In genomic region chr3L:16268106-16268733, dm6 we compare ENCODE assay signal across 4 fruit fly cellular contexts.
A peak's percentile ranks its signal among the peaks of the same experiment; 100 is the strongest.
TF ChIP-seq lines count a peak whose summit lies in the region.

TSS of gene CG4950 (minus strand) at chr3L:16268156.

- no peak for TF ChIP-seq CTCF in whole organism, embryonic (GFP tag; optimal IDR thresholded peaks at IDR 0.05; lab: Kevin White, UChicago)

TF ChIP-seq in whole organism, embryonic, 481 proteins besides CTCF, POLR2A, EP300 and RAD21:
- TF ChIP-seq Ravus (GFP tag; IDR thresholded peaks at IDR 0.05; lab: Robert Waterston, UW): no peak
- no peak for TF ChIP-seq CG4424 (GFP tag; optimal IDR thresholded peaks at IDR 0.05; lab: Kevin White, UChicago)
- TF ChIP-seq nom (GFP tag; optimal IDR thresholded peaks at IDR 0.05; lab: Kevin White, UChicago): peak; percentile 15
- TF ChIP-seq bsh (GFP tag; optimal IDR thresholded peaks at IDR 0.05; lab: Kevin White, UChicago): peak in 1 of 2 experiments; percentile 9
- no peak for TF ChIP-seq D (optimal IDR thresholded peaks at IDR 0.05; lab: Kevin White, UChicago)
- TF ChIP-seq D (GFP tag; optimal IDR thresholded peaks at IDR 0.05; lab: Kevin White, UChicago): no peak
- TF ChIP-seq CG11696 (GFP tag; IDR thresholded peaks at IDR 0.05; lab: Robert Waterston, UW): no peak
- TF ChIP-seq CG7271 (tag; optimal IDR thresholded peaks at IDR 0.05; lab: Kevin White, UChicago): no peak
TF ChIP-seq in whole organism, embryonic: peak in this region for 2.

TF ChIP-seq in whole organism, prepupa, 60 proteins besides CTCF, POLR2A, EP300 and RAD21 (continues in another document):
- TF ChIP-seq CG11902 (GFP tag; optimal IDR thresholded peaks at IDR 0.05; lab: Kevin White, UChicago): no peak
- TF ChIP-seq Eip75B (GFP tag; optimal IDR thresholded peaks at IDR 0.05; lab: Kevin White, UChicago): peak; percentile 39
- TF ChIP-seq CG9139 (GFP tag; optimal IDR thresholded peaks at IDR 0.05; lab: Kevin White, UChicago): peak; percentile 2
- peak; percentile 47 for TF ChIP-seq pdm3 (GFP tag; optimal IDR thresholded peaks at IDR 0.05; lab: Kevin White, UChicago)
- peak; percentile 34 for TF ChIP-seq OdsH (GFP tag; optimal IDR thresholded peaks at IDR 0.05; lab: Kevin White, UChicago)
- TF ChIP-seq CG8119 (GFP tag; IDR thresholded peaks at IDR 0.05; lab: Robert Waterston, UW): peak; percentile 20; the same call in 1 of the 3 replicates
- peak; percentile 44 for TF ChIP-seq Sox14 (GFP tag; optimal IDR thresholded peaks at IDR 0.05; lab: Kevin White, UChicago)
- peak; percentile 52 for TF ChIP-seq dsx (GFP tag; optimal IDR thresholded peaks at IDR 0.05; lab: Kevin White, UChicago; ENCODE audit: poor library complexity, severe bottlenecking)
- no peak for TF ChIP-seq Blimp-1 (GFP tag; optimal IDR thresholded peaks at IDR 0.05; lab: Kevin White, UChicago)
- no peak for TF ChIP-seq CG1621 (tag; optimal IDR thresholded peaks at IDR 0.05; lab: Kevin White, UChicago)
- TF ChIP-seq svp (GFP tag; lab: Kevin White, UChicago): peak; percentile 74
- TF ChIP-seq CG3919 (GFP tag; optimal IDR thresholded peaks at IDR 0.05; lab: Kevin White, UChicago): peak; percentile 29
- TF ChIP-seq CG6854 (GFP tag; optimal IDR thresholded peaks at IDR 0.05; lab: Kevin White, UChicago): no peak
- TF ChIP-seq CG6276 (GFP tag; optimal IDR thresholded peaks at IDR 0.05; lab: Kevin White, UChicago): peak; percentile 25
- no peak for TF ChIP-seq Ets21C (GFP tag; optimal IDR thresholded peaks at IDR 0.05; lab: Kevin White, UChicago)
- TF ChIP-seq CG34406 (GFP tag; optimal IDR thresholded peaks at IDR 0.05; lab: Kevin White, UChicago): peak; percentile 25
- no peak for TF ChIP-seq Sox102F (GFP tag; optimal IDR thresholded peaks at IDR 0.05; lab: Kevin White, UChicago)
- peak; percentile 1 for TF ChIP-seq net (GFP tag; optimal IDR thresholded peaks at IDR 0.05; lab: Kevin White, UChicago)
- peak; percentile 87 for TF ChIP-seq Eip78C (GFP tag; lab: Kevin White, UChicago)
- TF ChIP-seq esn (GFP tag; optimal IDR thresholded peaks at IDR 0.05; lab: Kevin White, UChicago): no peak
- 0 out of 2 replicates have a peak, but pooled peaks have one; percentile 22 for TF ChIP-seq CG15336 (GFP tag; IDR thresholded peaks at IDR 0.05; lab: Robert Waterston, UW)
- TF ChIP-seq Eip93F (GFP tag; optimal IDR thresholded peaks at IDR 0.05; lab: Kevin White, UChicago): no peak
- no peak for TF ChIP-seq dac (GFP tag; optimal IDR thresholded peaks at IDR 0.05; lab: Kevin White, UChicago)
- TF ChIP-seq topi (GFP tag; optimal IDR thresholded peaks at IDR 0.05; lab: Kevin White, UChicago): peak; percentile 27
- TF ChIP-seq CG3032 (tag; optimal IDR thresholded peaks at IDR 0.05; lab: Kevin White, UChicago): peak; percentile 69
- no peak for TF ChIP-seq CG4318 (GFP tag; optimal IDR thresholded peaks at IDR 0.05; lab: Kevin White, UChicago)
- peak; percentile 18 to 61 for TF ChIP-seq ss (GFP tag; optimal IDR thresholded peaks at IDR 0.05; lab: Kevin White, UChicago)
- peak; percentile 42; the same call in 1 of the 2 replicates for TF ChIP-seq Gug (GFP tag; IDR thresholded peaks at IDR 0.05; lab: Robert Waterston, UW)

TF ChIP-seq in whole organism, pupa, 21 proteins besides CTCF, POLR2A, EP300 and RAD21:
- TF ChIP-seq CG34367 (tag; optimal IDR thresholded peaks at IDR 0.05; lab: Kevin White, UChicago) (peak; percentile 45), CG12605 (GFP tag; IDR thresholded peaks at IDR 0.05; lab: Robert Waterston, UW) (no peak), D1 (tag; optimal IDR thresholded peaks at IDR 0.05; lab: Kevin White, UChicago) (no peak), CG17806 (tag; optimal IDR thresholded peaks at IDR 0.05; lab: Kevin White, UChicago) (peak; percentile 57), Snoo (tag; optimal IDR thresholded peaks at IDR 0.05; lab: Kevin White, UChicago) (no peak), CG15710 (tag; optimal IDR thresholded peaks at IDR 0.05; lab: Kevin White, UChicago) (peak; percentile 73), CG9948 (tag; optimal IDR thresholded peaks at IDR 0.05; lab: Kevin White, UChicago) (peak; percentile 53), Ets98B (GFP tag; IDR thresholded peaks at IDR 0.05; lab: Robert Waterston, UW) (no peak), gl (tag; optimal IDR thresholded peaks at IDR 0.05; lab: Kevin White, UChicago) (peak; percentile 12), CG14655 (GFP tag; optimal IDR thresholded peaks at IDR 0.05; lab: Kevin White, UChicago) (peak; percentile 65), CG8159 (tag; optimal IDR thresholded peaks at IDR 0.05; lab: Kevin White, UChicago) (peak; percentile 75), CG4496 (GFP tag; IDR thresholded peaks at IDR 0.05; lab: Robert Waterston, UW) (no peak; the same call in 2 of the 3 replicates), Pif1A (GFP tag; optimal IDR thresholded peaks at IDR 0.05; lab: Kevin White, UChicago) (peak; percentile 22), rn (GFP tag; IDR thresholded peaks at IDR 0.05; lab: Robert Waterston, UW) (no peak), Pif1B (GFP tag; optimal IDR thresholded peaks at IDR 0.05; lab: Kevin White, UChicago) (peak; percentile 10), CG13204 (GFP tag; optimal IDR thresholded peaks at IDR 0.05; lab: Kevin White, UChicago) (no peak), CG8301 (tag; optimal IDR thresholded peaks at IDR 0.05; lab: Kevin White, UChicago) (peak; percentile 45), EcR (GFP tag; optimal IDR thresholded peaks at IDR 0.05; lab: Kevin White, UChicago) (no peak), CG10348 (GFP tag; IDR thresholded peaks at IDR 0.05; lab: Robert Waterston, UW) (no peak), CG32121 (GFP tag; IDR thresholded peaks at IDR 0.05; lab: Robert Waterston, UW) (no peak)
TF ChIP-seq in whole organism, pupa: peak in this region for 10.

TF ChIP-seq in whole organism, wandering third instar larva, 38 proteins besides CTCF, POLR2A, EP300 and RAD21:
- TF ChIP-seq fru (GFP tag; optimal IDR thresholded peaks at IDR 0.05; lab: Kevin White, UChicago) (no peak), HLH106 (tag; optimal IDR thresholded peaks at IDR 0.05; lab: Kevin White, UChicago) (peak; percentile 40)
TF ChIP-seq in whole organism, wandering third instar larva: peak in this region for 1.

Comparison
In these comparisons a context has a peak if more than half of its experiments do, and no peak if none do; other contexts are left out.
1. Of the 7 proteins assayed by ChIP-seq in both whole organism, embryonic and whole organism, prepupa: peak only in whole organism, embryonic: none; only in whole organism, prepupa: CG16779, Gug and Hr39; in both: none; in neither: 4.